Fruit fly (Drosophila melanogaster) whole organism, embryonic: Measurements from ENCODE around the gene Acp65Aa.

Experiments used
- Aef1 ChIP-seq: fragments of 200-800 bp; sonication (Bioruptor generic); IDR thresholded peaks from 3 replicates; pipeline ENCODE4 v1.3.6; 2022; ENCODE audit warnings: missing biosample characterization, missing genetic modification characterization
- CG11456 ChIP-seq: fragments of 200-800 bp; sonication (Bioruptor generic); IDR thresholded peaks from 3 replicates; pipeline ENCODE4 v1.3.6; 2022; ENCODE audit warnings: missing biosample characterization, missing genetic modification characterization
- CG11504 ChIP-seq: fragments of 200-800 bp; sonication (Bioruptor generic); optimal IDR thresholded peaks from 3 replicates; lab custom pipeline; 2019; ENCODE audit warnings: missing biosample characterization, mild to moderate bottlenecking, missing genetic modification characterization, moderate library complexity
- CG11696 ChIP-seq: fragments of 200-800 bp; sonication (Bioruptor generic); IDR thresholded peaks from 2 replicates; pipeline ENCODE4 v1.3.6; 2022; ENCODE audit warnings: missing biosample characterization, missing genetic modification characterization
- CG12744 ChIP-seq: fragments of 200-800 bp; sonication (Bioruptor generic); optimal IDR thresholded peaks from 2 replicates; lab custom pipeline; 2016; ENCODE audit warnings: missing biosample characterization, missing genetic modification characterization
- CG1647 ChIP-seq: fragments of 200-800 bp; sonication (Bioruptor generic); optimal IDR thresholded peaks from 3 replicates; lab custom pipeline; 2016; ENCODE audit warnings: missing biosample characterization, missing genetic modification characterization
- CG16779 ChIP-seq: fragments of 200-800 bp; sonication (Bioruptor generic); IDR thresholded peaks from 2 replicates; pipeline ENCODE4 v1.3.6; 2022; ENCODE audit warnings: missing biosample characterization, missing genetic modification characterization
- CG2889 ChIP-seq: fragments of 200-800 bp; sonication (Bioruptor generic); IDR thresholded peaks from 3 replicates; pipeline ENCODE4 v1.3.6; 2022; ENCODE audit warnings: missing biosample characterization, missing genetic modification characterization
- CG42726 ChIP-seq: fragments of 200-800 bp; sonication (Bioruptor generic); IDR thresholded peaks from 2 replicates; pipeline ENCODE4 v1.3.6; 2022; ENCODE audit warnings: missing biosample characterization, missing genetic modification characterization; ENCODE audit not compliant: partially characterized antibody
- CG5180 ChIP-seq: fragments of 200-800 bp; sonication (Bioruptor generic); optimal IDR thresholded peaks from 3 replicates; lab custom pipeline; 2017; ENCODE audit warnings: missing biosample characterization, missing genetic modification characterization, mild to moderate bottlenecking, moderate library complexity, missing genetic modification reagents
- CG6272 ChIP-seq: fragments of 200-800 bp; sonication (Bioruptor generic); IDR thresholded peaks from 2 replicates; pipeline ENCODE4 v1.3.6; 2022; ENCODE audit warnings: missing biosample characterization, missing genetic modification characterization
- CTCF ChIP-seq: fragments of 200-800 bp; sonication (Bioruptor generic); optimal IDR thresholded peaks from 2 replicates; lab custom pipeline; 2017; ENCODE audit warnings: missing biosample characterization, mild to moderate bottlenecking, missing genetic modification characterization, moderate library complexity
- D ChIP-seq, 2 experiments: fragments of 200-800 bp in 1 of 2; fragments of >200 bp in 1 of 2; sonication (Bioruptor generic) in 1 of 2; optimal IDR thresholded peaks; 2 replicates in 1 of 2; 3 replicates in 1 of 2; lab custom pipeline; 2017; ENCODE audit warnings: mild to moderate bottlenecking in 1 of 2, missing biosample characterization in 1 of 2, missing genetic modification characterization in 1 of 2, missing genetic modification reagents in 1 of 2
- Drgx ChIP-seq: fragments of 200-800 bp; sonication (Bioruptor generic); IDR thresholded peaks from 2 replicates; pipeline ENCODE4 v1.3.6; 2022; ENCODE audit warnings: missing biosample characterization, missing genetic modification characterization
- Ets65A ChIP-seq: fragments of 200-800 bp; sonication (Bioruptor generic); peaks from one replicate; lab custom pipeline; 2016; ENCODE audit warnings: missing biosample characterization, missing genetic modification characterization
- Ets97D ChIP-seq: fragments of 200-800 bp; sonication (Bioruptor generic); optimal IDR thresholded peaks from 3 replicates; lab custom pipeline; 2016; ENCODE audit warnings: missing biosample characterization, missing genetic modification characterization
- H15 ChIP-seq: fragments of 200-800 bp; sonication (Bioruptor generic); IDR thresholded peaks from 3 replicates; pipeline ENCODE4 v1.3.6; 2022; ENCODE audit warnings: missing biosample characterization, missing genetic modification characterization
- HLH4C ChIP-seq: fragments of 200-800 bp; sonication (Bioruptor generic); IDR thresholded peaks from 3 replicates; pipeline ENCODE4 v1.3.6; 2022; ENCODE audit warnings: missing biosample characterization, missing genetic modification characterization; ENCODE audit not compliant: partially characterized antibody
- Hey ChIP-seq: fragments of 200-800 bp; sonication (Bioruptor generic); optimal IDR thresholded peaks from 3 replicates; lab custom pipeline; 2018; ENCODE audit warnings: missing biosample characterization, mild to moderate bottlenecking, missing genetic modification characterization
- Med ChIP-seq: fragments of 200-800 bp; sonication (Bioruptor generic); peaks from one replicate; lab custom pipeline; 2016; ENCODE audit warnings: missing biosample characterization, missing genetic modification characterization, mild to moderate bottlenecking, inconsistent platforms, moderate library complexity
- Nf-YA ChIP-seq: fragments of 200-800 bp; sonication (Bioruptor generic); IDR thresholded peaks from 2 replicates; pipeline ENCODE4 v1.3.6; 2022; ENCODE audit warnings: missing biosample characterization, missing genetic modification characterization
- Nf-YC ChIP-seq: fragments of 200-800 bp; optimal IDR thresholded peaks from 3 replicates; lab custom pipeline; 2019; ENCODE audit warnings: missing biosample characterization, mild to moderate bottlenecking, missing genetic modification characterization, moderate library complexity
- Oaz ChIP-seq: fragments of 200-800 bp; sonication (Bioruptor generic); IDR thresholded peaks from 2 replicates; pipeline ENCODE4 v1.3.6; 2022; ENCODE audit warnings: missing biosample characterization, missing genetic modification characterization
- Vsx1 ChIP-seq: fragments of 200-800 bp; sonication (Bioruptor generic); optimal IDR thresholded peaks from 2 replicates; lab custom pipeline; 2017; ENCODE audit warnings: missing biosample characterization, mild to moderate bottlenecking, missing genetic modification characterization, missing genetic modification reagents
- Xrp1 ChIP-seq: fragments of 200-800 bp; sonication (Bioruptor generic); IDR thresholded peaks from 2 replicates; pipeline ENCODE4 v1.3.6; 2022; ENCODE audit warnings: missing biosample characterization, missing genetic modification characterization
- ase ChIP-seq: fragments of 200-800 bp; sonication (Bioruptor generic); IDR thresholded peaks from 3 replicates; pipeline ENCODE4 v1.3.6; 2022; ENCODE audit warnings: missing biosample characterization, missing genetic modification characterization
- crol ChIP-seq: fragments of 200-800 bp; sonication (Bioruptor generic); IDR thresholded peaks from 2 replicates; pipeline ENCODE4 v1.3.6; 2022; ENCODE audit warnings: missing biosample characterization, missing genetic modification characterization
- da ChIP-seq: fragments of 200-800 bp; sonication (Bioruptor generic); optimal IDR thresholded peaks from 2 replicates; lab custom pipeline; 2016; ENCODE audit warnings: missing biosample characterization, missing genetic modification characterization
- ems ChIP-seq: fragments of 200-800 bp; sonication (Bioruptor generic); optimal IDR thresholded peaks from 3 replicates; lab custom pipeline; 2016; ENCODE audit warnings: missing biosample characterization, missing genetic modification characterization
- ewg ChIP-seq: fragments of 200-800 bp; sonication (Bioruptor generic); optimal IDR thresholded peaks from 3 replicates; lab custom pipeline; 2017; ENCODE audit warnings: mild to moderate bottlenecking, missing biosample characterization, missing genetic modification reagents, missing genetic modification characterization
- grn ChIP-seq: fragments of 200-800 bp; sonication (Bioruptor generic); optimal IDR thresholded peaks from 3 replicates; lab custom pipeline; 2017; ENCODE audit warnings: missing biosample characterization, missing genetic modification characterization
- gsb-n ChIP-seq: fragments of 200-800 bp; sonication (Bioruptor generic); optimal IDR thresholded peaks from 3 replicates; lab custom pipeline; 2018; ENCODE audit warnings: missing biosample characterization, mild to moderate bottlenecking, missing genetic modification characterization
- gt ChIP-seq: fragments of 200-800 bp; sonication (Bioruptor generic); IDR thresholded peaks from 2 replicates; pipeline ENCODE4 v1.3.6; 2022; ENCODE audit warnings: missing biosample characterization, missing genetic modification characterization
- kni ChIP-seq: fragments of 200-800 bp; sonication (Bioruptor generic); optimal IDR thresholded peaks from 3 replicates; lab custom pipeline; 2017; ENCODE audit warnings: mild to moderate bottlenecking, missing biosample characterization, missing genetic modification reagents, missing genetic modification characterization
- nerfin-1 ChIP-seq: fragments of 200-800 bp; sonication (Bioruptor generic); optimal IDR thresholded peaks from 3 replicates; lab custom pipeline; 2019; ENCODE audit warnings: missing biosample characterization, mild to moderate bottlenecking, missing genetic modification characterization, moderate library complexity
- oc ChIP-seq: fragments of 200-800 bp; sonication (Bioruptor generic); optimal IDR thresholded peaks from 2 replicates; lab custom pipeline; 2018; ENCODE audit warnings: missing biosample characterization, mild to moderate bottlenecking, missing genetic modification characterization, moderate library complexity
- onecut ChIP-seq: fragments of 200-800 bp; sonication (Bioruptor generic); IDR thresholded peaks from 2 replicates; pipeline ENCODE4 v1.3.6; 2022; ENCODE audit warnings: missing biosample characterization, missing genetic modification characterization
- pita ChIP-seq: fragments of 200-800 bp; sonication (Bioruptor generic); optimal IDR thresholded peaks from 2 replicates; lab custom pipeline; 2017; ENCODE audit warnings: missing biosample characterization, mild to moderate bottlenecking, missing genetic modification characterization
- prd ChIP-seq, 3 experiments: fragments of >200 bp in 2 of 3; fragments of 200-800 bp in 1 of 3; sonication (Bioruptor generic) in 1 of 3; optimal IDR thresholded peaks in 2 of 3; IDR thresholded peaks in 1 of 3; 2 replicates in 2 of 3; 3 replicates in 1 of 3; pipeline versions ENCODE4 v1.3.6 to Lab custom; 2017 to 2022; ENCODE audit warnings: missing biosample characterization in 1 of 3, missing genetic modification characterization in 1 of 3
- pros ChIP-seq: fragments of 200-800 bp; sonication (Bioruptor generic); optimal IDR thresholded peaks from 3 replicates; lab custom pipeline; 2019; ENCODE audit warnings: missing biosample characterization, mild to moderate bottlenecking, missing genetic modification characterization, moderate library complexity
- sd ChIP-seq: fragments of 200-800 bp; sonication (Bioruptor generic); optimal IDR thresholded peaks from 3 replicates; lab custom pipeline; 2018; ENCODE audit warnings: missing biosample characterization, mild to moderate bottlenecking, missing genetic modification characterization, moderate library complexity
- seq ChIP-seq: fragments of 200-800 bp; sonication (Bioruptor generic); IDR thresholded peaks from 2 replicates; pipeline ENCODE4 v1.3.6; 2022; ENCODE audit warnings: missing biosample characterization, missing genetic modification characterization
- sim ChIP-seq: fragments of 200-800 bp; sonication (Bioruptor generic); IDR thresholded peaks from 2 replicates; pipeline ENCODE4 v1.3.6; 2022; ENCODE audit warnings: missing biosample characterization, missing genetic modification characterization
- tll ChIP-seq, 2 experiments: fragments of 200-800 bp in 1 of 2; fragments of >200 bp in 1 of 2; sonication (Bioruptor generic) in 1 of 2; optimal IDR thresholded peaks; 2 replicates each; lab custom pipeline; 2017 to 2019; ENCODE audit warnings: missing biosample characterization in 2 of 2, missing genetic modification characterization in 2 of 2, mild to moderate bottlenecking in 1 of 2, moderate library complexity in 1 of 2
- unpg ChIP-seq: fragments of 200-800 bp; sonication (Bioruptor generic); optimal IDR thresholded peaks from 3 replicates; lab custom pipeline; 2018; ENCODE audit warnings: missing biosample characterization, mild to moderate bottlenecking, missing genetic modification characterization, moderate library complexity

The Acp65Aa gene

DNA sequence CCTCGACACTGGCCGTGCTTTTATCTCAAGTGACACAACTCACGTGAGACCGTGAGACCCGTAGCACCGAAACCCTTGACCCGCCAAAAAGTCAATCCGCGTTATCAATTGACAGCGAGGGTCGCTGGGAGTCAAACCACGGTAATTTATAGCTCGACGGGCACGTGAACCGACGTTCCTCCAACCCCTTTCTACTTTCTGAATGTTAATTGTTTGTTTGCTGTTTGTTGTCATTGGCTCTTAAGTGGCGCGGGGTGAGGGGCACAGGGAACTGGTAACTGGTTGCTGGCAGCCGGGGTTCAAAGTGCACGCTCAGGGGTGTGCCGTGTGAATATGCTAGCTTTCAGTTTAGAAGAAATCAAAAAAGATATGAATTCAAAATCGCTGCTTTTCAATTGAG, 45.8 kb downstream of the Acp65Aa start (continued):
- TF ChIP-seq H15 (GFP tag; lab: Robert Waterston, UW) (no peak), CG11696 (GFP tag; lab: Robert Waterston, UW) (no peak), D (optimal IDR thresholded peaks at IDR 0.05; lab: Kevin White, UChicago) (no peak), D (GFP tag; optimal IDR thresholded peaks at IDR 0.05; lab: Kevin White, UChicago) (no peak), Vsx1 (peak; percentile 20), pros (GFP tag; lab: Kevin White, UChicago) (peak; percentile 49), Nf-YA (no peak), CG1647 (GFP tag; lab: Kevin White, UChicago) (no peak), Nf-YC (tag; lab: Kevin White, UChicago) (peak; percentile 23), tll (GFP tag; optimal IDR thresholded peaks at IDR 0.05; lab: Kevin White, UChicago) (peak in 1 of 2 experiments; percentile 56), Hey (peak; percentile 79), unpg (GFP tag; lab: Kevin White, UChicago) (no peak), gsb-n (peak; percentile 28)

DNA sequence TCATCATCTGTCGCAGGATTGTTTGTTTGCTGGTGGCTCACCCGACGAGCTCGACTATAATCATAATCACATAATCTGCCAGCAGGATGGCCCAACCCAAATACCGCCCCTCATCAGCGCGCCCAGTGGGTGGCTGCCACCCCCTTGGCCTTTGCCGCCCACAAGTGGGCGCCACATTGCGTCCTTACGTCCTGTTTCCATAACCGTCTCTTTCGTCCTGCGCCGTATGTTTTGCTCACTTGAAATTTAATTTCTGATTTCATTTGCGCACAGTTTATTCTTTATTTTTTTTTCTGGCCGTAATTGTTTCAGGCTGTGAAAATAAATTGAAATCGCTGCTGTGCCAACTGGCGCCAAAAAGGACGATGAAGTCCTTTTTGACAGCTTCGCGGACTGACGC, 47.1 kb downstream of the Acp65Aa start:
- no peak for TF ChIP-seq CG11504 (tag; lab: Kevin White, UChicago)
- TF ChIP-seq ewg (GFP tag; lab: Kevin White, UChicago), result no peak
- TF ChIP-seq Xrp1 (GFP tag; lab: Robert Waterston, UW), result no peak
- TF ChIP-seq CG12744 (GFP tag; lab: Kevin White, UChicago), result no peak
- no peak for TF ChIP-seq ase (GFP tag; lab: Robert Waterston, UW)
- peak; percentile 92 for TF ChIP-seq Ets65A (GFP tag; lab: Kevin White, UChicago)
- TF ChIP-seq, all 482 proteins: peak for 1

DNA sequence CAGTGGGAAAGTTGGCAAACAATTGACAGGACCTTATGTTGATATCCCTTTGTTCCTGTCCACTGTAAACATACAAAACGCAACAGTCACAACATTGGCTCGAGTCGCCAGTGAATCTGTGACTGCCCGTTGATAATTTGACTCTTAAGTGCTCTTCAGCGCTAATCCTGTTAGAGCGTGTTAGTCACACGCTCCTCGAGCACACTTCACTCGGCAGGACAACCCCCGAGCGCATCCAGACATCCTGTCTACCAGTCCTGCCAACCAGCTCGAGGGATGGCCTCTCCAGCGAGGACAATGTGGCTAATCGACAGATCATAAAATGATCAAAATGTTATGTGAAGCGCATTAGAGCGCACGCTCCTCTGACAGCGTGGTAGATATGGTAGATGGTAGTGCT, 48.0 kb downstream of the Acp65Aa start:
- TF ChIP-seq prd (optimal IDR thresholded peaks at IDR 0.05; lab: Kevin White, UChicago) (no peak), prd (GFP tag; IDR thresholded peaks at IDR 0.05; lab: Robert Waterston, UW) (peak; percentile 42; the same call in 1 of the 3 replicates), Aef1 (GFP tag; lab: Robert Waterston, UW) (no peak), CG2889 (GFP tag; lab: Robert Waterston, UW) (0 out of 3 replicates have a peak, but pooled peaks have one; percentile 18), CTCF (GFP tag; lab: Kevin White, UChicago) (peak; percentile 12), tll (GFP tag; optimal IDR thresholded peaks at IDR 0.05; lab: Kevin White, UChicago) (peak in 1 of 2 experiments; percentile 73), oc (tag; lab: Kevin White, UChicago) (peak; percentile 81), seq (GFP tag; lab: Robert Waterston, UW) (no peak), nerfin-1 (tag; lab: Kevin White, UChicago) (peak; percentile 27), pros (GFP tag; lab: Kevin White, UChicago) (peak; percentile 83), CG5180 (GFP tag; lab: Kevin White, UChicago) (no peak), gt (GFP tag; lab: Robert Waterston, UW) (no peak), ems (GFP tag; lab: Kevin White, UChicago) (no peak), gsb-n (peak; percentile 94), kni (GFP tag; lab: Kevin White, UChicago) (peak; percentile 25), CG16779 (GFP tag; lab: Robert Waterston, UW) (no peak), D (optimal IDR thresholded peaks at IDR 0.05; lab: Kevin White, UChicago) (peak; percentile 49), D (GFP tag; optimal IDR thresholded peaks at IDR 0.05; lab: Kevin White, UChicago) (no peak), Hey (peak; percentile 95), grn (GFP tag; lab: Kevin White, UChicago) (peak; percentile 23)

DNA sequence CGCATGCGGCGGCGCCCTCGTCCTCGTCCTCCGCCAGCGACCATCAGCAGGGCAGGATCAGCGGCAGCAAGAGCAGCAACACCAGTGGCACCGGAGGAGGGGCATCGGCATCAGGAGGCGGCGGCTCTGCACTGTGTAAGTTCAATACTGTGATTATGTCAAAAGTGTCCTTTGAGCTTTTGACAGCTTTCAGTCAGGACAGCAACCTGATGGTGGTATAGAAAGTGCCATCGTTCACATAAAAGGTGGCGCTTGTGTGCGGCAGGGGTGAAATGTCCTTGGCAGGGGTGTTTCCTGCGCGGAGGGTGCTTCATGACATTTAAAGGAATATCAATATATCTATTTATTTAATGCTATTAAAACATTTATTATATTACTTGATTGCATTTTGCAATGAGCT, 48.9 kb downstream of the Acp65Aa start:
- TF ChIP-seq sim (GFP tag; lab: Robert Waterston, UW) (no peak), onecut (GFP tag; lab: Robert Waterston, UW) (0 out of 2 replicates have a peak, but pooled peaks have one; percentile 6), HLH4C (GFP tag; lab: Robert Waterston, UW) (no peak), CG42726 (GFP tag; lab: Robert Waterston, UW) (0 out of 2 replicates have a peak, but pooled peaks have one; percentile 16), da (GFP tag; lab: Kevin White, UChicago) (no peak), sd (tag; lab: Kevin White, UChicago) (no peak), Med (GFP tag; lab: Kevin White, UChicago) (peak; percentile 53), CG11456 (GFP tag; lab: Robert Waterston, UW) (0 out of 3 replicates have a peak, but pooled peaks have one; percentile 41), pita (GFP tag; lab: Kevin White, UChicago) (peak; percentile 49), Ets65A (GFP tag; lab: Kevin White, UChicago) (peak; percentile 35), Oaz (0 out of 2 replicates have a peak, but pooled peaks have one; percentile 5), Drgx (GFP tag; lab: Robert Waterston, UW) (no peak), crol (GFP tag; lab: Robert Waterston, UW) (0 out of 2 replicates have a peak, but pooled peaks have one; percentile 22), CG6272 (0 out of 2 replicates have a peak, but pooled peaks have one; percentile 26), Ets97D (GFP tag; lab: Kevin White, UChicago) (peak; percentile 30), CTCF (GFP tag; lab: Kevin White, UChicago) (peak; percentile 90)
